Worm (Caenorhabditis elegans): ENCODE measurements around the gene F59B10.3.

The F59B10.3 gene

DNA sequence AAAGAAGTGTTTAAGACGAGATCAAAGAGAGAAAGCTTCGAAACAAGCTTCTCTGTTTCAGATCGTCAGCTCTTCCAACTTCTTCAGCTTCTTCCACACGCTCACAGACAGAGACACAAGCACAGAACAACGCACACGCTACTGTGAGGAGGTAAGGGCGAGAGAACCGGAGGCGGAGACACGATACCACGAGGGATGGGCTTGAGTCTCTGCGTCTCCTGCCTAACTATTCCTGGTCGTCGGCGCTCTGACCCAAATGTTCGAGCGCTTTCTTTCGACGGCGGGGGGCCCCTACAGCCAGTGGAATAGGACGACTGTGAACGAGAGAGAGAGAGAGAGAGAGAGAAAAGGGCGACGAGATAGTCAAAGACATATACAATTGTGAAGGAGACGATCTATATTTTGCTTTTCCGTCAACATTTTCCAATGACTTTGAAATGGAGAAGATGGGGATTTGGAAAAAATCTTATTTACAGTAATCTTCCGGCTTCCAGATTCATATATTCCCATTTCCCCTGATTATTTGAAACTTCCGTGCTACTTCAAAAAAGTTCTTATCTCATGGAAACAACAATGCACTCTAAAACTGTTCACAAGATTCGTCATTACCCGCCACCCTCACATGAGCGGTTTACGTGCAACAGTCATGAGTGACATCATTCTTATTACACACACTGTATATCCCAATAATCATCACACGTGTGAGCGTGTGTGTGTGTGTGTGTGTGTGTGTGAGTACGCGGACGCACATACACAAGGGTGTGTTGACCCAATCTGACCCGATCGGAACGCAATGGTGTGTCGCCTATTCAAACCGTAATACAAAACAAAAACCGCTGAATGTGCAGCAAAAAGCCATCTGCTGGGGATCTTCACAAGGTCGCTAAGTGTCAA is 38.7 kb downstream of the F59B10.3 start (continued):
- no peak for TF ChIP-seq pha-4 (tag; optimal IDR thresholded peaks at IDR 0.05)

DNA sequence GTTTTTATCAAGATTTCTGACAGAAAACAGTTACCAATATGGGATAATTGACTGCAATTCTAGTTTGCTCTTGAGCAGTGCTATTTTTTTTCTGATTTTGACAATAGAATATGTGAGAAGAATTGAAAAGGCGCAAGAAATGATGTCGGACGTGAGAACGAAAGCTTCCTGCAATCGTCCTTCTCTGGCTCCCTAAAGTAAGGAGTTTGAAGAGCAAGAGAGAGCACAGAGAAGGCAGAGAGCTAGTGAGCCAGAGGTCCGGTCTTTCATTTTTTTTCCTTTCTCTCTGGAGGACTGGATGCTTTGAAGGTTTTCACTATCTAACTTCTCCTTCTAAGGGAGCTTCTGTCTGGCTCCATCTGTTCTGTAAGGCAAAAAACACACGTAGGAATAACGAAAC is 39.8 kb downstream of the F59B10.3 start:
- no peak for TF ChIP-seq cebp-1 (GFP tag; IDR thresholded peaks at IDR 0.05)
- TF ChIP-seq cebp-1 (tag; optimal IDR thresholded peaks at IDR 0.05) = peak; percentile 9
- peak; percentile 17; the same call in 1 of the 2 replicates for TF ChIP-seq zfh-2 (GFP tag; conservative IDR thresholded peaks at IDR 0.05)
- TF ChIP-seq lag-1 (GFP tag; IDR thresholded peaks at IDR 0.05) = no peak
- TF ChIP-seq ama-1 (optimal IDR thresholded peaks at IDR 0.05) = peak; percentile 82
- no peak for TF ChIP-seq ama-1 (GFP tag; optimal IDR thresholded peaks at IDR 0.05)

DNA sequence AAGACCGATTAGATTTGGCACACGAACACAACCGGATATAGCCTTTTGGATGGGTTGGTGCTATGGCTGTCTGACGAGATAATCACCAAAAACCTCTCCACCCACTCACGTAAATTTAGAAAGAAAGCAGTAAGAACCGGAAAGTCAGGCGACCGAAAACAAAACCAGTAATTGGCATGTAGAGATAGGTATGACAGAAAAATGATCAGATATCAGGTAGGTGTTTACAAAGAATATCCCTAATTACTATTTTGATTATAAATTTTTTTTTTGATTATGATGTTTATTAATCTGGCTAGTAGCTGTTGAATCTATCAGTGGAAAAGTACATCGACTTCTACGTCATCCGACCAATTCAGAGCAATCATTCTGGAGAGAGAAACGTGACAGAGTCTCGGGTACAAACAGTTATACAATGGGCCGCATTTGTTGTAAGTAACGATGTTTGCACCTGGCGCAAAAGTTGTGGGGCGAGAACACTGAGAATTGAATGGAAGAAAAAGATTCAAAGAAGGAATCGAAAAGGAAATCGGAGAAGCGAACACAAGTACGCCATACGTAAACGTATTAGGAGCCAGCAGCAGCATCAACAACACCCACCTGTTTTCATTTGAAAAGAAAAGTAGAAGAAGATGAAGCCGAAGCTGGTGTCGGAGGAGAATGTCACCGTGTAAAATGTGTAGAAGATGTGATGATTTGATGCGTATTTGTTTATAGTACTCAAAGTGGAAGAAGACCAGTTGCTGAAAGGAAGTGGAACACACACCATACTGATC is 40.7 kb downstream of the F59B10.3 start:
- TF ChIP-seq ceh-27 (GFP tag; optimal IDR thresholded peaks at IDR 0.05) (no peak), ztf-26 (tag; optimal IDR thresholded peaks at IDR 0.05) (peak; percentile 8), cebp-1 (GFP tag; IDR thresholded peaks at IDR 0.05) (no peak), cebp-1 (tag; optimal IDR thresholded peaks at IDR 0.05) (peak; percentile 10), let-526 (GFP tag; IDR thresholded peaks at IDR 0.05) (no peak), sdz-38 (tag; optimal IDR thresholded peaks at IDR 0.05) (no peak), Y79H2A.3 (GFP tag; conservative IDR thresholded peaks at IDR 0.05) (no peak), attf-6 (GFP tag; IDR thresholded peaks at IDR 0.05) (no peak), B0035.1 (tag; optimal IDR thresholded peaks at IDR 0.05) (no peak), ztf-6 (GFP tag; IDR thresholded peaks at IDR 0.05) (no peak), die-1 (tag; optimal IDR thresholded peaks at IDR 0.05) (no peak), chd-7 (tag; optimal IDR thresholded peaks at IDR 0.05) (peak; percentile 29), xnd-1 (tag; optimal IDR thresholded peaks at IDR 0.05) (no peak), F52B5.7 (tag; optimal IDR thresholded peaks at IDR 0.05) (no peak), hsf-1 (GFP tag; IDR thresholded peaks at IDR 0.05) (no peak), nfyb-1 (GFP tag; IDR thresholded peaks at IDR 0.05) (0 out of 2 replicates have a peak, but pooled peaks have one; percentile 42), F22D6.2 (tag; optimal IDR thresholded peaks at IDR 0.05) (no peak), zim-3 (tag; optimal IDR thresholded peaks at IDR 0.05) (no peak), ama-1 (optimal IDR thresholded peaks at IDR 0.05) (peak; percentile 42), ama-1 (GFP tag; optimal IDR thresholded peaks at IDR 0.05) (peak in 1 of 2 experiments; percentile 2), aptf-2 (GFP tag; conservative IDR thresholded peaks at IDR 0.05) (no peak), dpl-1 (GFP tag; optimal IDR thresholded peaks at IDR 0.05) (no peak), ets-4 (GFP tag; optimal IDR thresholded peaks at IDR 0.05) (no peak), Y53G8AR.9 (GFP tag; conservative IDR thresholded peaks at IDR 0.05) (peak; percentile 60; the same call in 1 of the 2 replicates), lin-26 (GFP tag; IDR thresholded peaks at IDR 0.05) (0 out of 2 replicates have a peak, but pooled peaks have one; percentile 14), madf-6 (GFP tag; IDR thresholded peaks at IDR 0.05) (no peak), F10E7.11 (tag; optimal IDR thresholded peaks at IDR 0.05) (no peak), mes-4 (tag; optimal IDR thresholded peaks at IDR 0.05) (no peak), lsl-1 (GFP tag; optimal IDR thresholded peaks at IDR 0.05) (no peak)
